Worm (Caenorhabditis elegans) whole organism, L4 larva: ENCODE results near the gene Y43C5B.3.

Source experiments
- F10B5.3 ChIP-seq: sonication (generic microtip); optimal IDR thresholded peaks from 2 replicates; lab custom pipeline; 2016; ENCODE audit warnings: mild to moderate bottlenecking, missing genetic modification characterization, missing compliant biosample characterization
- F37D6.2 ChIP-seq: sonication (generic microtip); optimal IDR thresholded peaks from 2 replicates; lab custom pipeline; 2016; ENCODE audit warnings: mild to moderate bottlenecking, missing genetic modification characterization, missing compliant biosample characterization
- F44E2.7 ChIP-seq: fragments of 200-800 bp; sonication (Bioruptor generic); IDR thresholded peaks from 2 replicates; pipeline ENCODE4 v2.1.2; 2022; ENCODE audit warnings: missing genetic modification characterization, missing compliant biosample characterization
- F49E8.2 ChIP-seq: sonication (generic microtip); optimal IDR thresholded peaks from 2 replicates; lab custom pipeline; 2016; ENCODE audit warnings: missing compliant biosample characterization, mild to moderate bottlenecking, missing genetic modification characterization, borderline replicate concordance
- R02D3.7 ChIP-seq: fragments of 150-350 bp; sonication (generic microtip); optimal IDR thresholded peaks from 3 replicates; lab custom pipeline; 2014; ENCODE audit warnings: missing biosample characterization, missing genetic modification characterization
- Y48G9A.11 ChIP-seq: fragments of 200-800 bp; sonication (Bioruptor generic); IDR thresholded peaks from 2 replicates; pipeline ENCODE4 v1.3.6; 2022; ENCODE audit warnings: missing genetic modification reagents, missing genetic modification characterization, missing compliant biosample characterization
- Y5F2A.4 ChIP-seq: fragments of 200-800 bp; sonication (Bioruptor generic); optimal IDR thresholded peaks from 2 replicates; lab custom pipeline; 2018; ENCODE audit warnings: mild to moderate bottlenecking, missing genetic modification characterization, missing compliant biosample characterization
- ZK337.2 ChIP-seq: fragments of 200-800 bp; sonication (Bioruptor generic); IDR thresholded peaks from 2 replicates; pipeline ENCODE4 v1.3.6; 2022; ENCODE audit warnings: missing genetic modification reagents, missing genetic modification characterization, missing compliant biosample characterization
- arid-1 ChIP-seq: fragments of 200-800 bp; sonication (Bioruptor generic); conservative IDR thresholded peaks from 2 replicates; pipeline ENCODE4 v1.3.6; 2022; ENCODE audit warnings: missing genetic modification reagents, missing genetic modification characterization, missing compliant biosample characterization
- attf-4 ChIP-seq: sonication (generic microtip); optimal IDR thresholded peaks from 3 replicates; lab custom pipeline; 2017; ENCODE audit warnings: missing biosample characterization, missing genetic modification characterization
- ceh-28 ChIP-seq: fragments of 150-350 bp; optimal IDR thresholded peaks from 2 replicates; lab custom pipeline; 2014; ENCODE audit warnings: missing biosample characterization, missing genetic modification reagents, missing genetic modification characterization
- ces-1 ChIP-seq: fragments of 150-350 bp; sonication (generic microtip); optimal IDR thresholded peaks from 4 replicates; lab custom pipeline; 2014; ENCODE audit warnings: missing biosample characterization, missing genetic modification reagents, missing genetic modification characterization
- ctbp-1 ChIP-seq: fragments of 200-800 bp; sonication (Bioruptor generic); IDR thresholded peaks from 2 replicates; pipeline ENCODE4 v1.3.6; 2022; ENCODE audit warnings: missing genetic modification reagents, missing genetic modification characterization, missing compliant biosample characterization
- daf-16 ChIP-seq, 3 experiments: sonication (generic microtip); optimal IDR thresholded peaks; 2 replicates each; lab custom pipeline; 2016 to 2017; ENCODE audit warnings: missing genetic modification characterization in 3 of 3, missing genetic modification reagents in 3 of 3, mild to moderate bottlenecking in 2 of 3, missing compliant biosample characterization in 2 of 3, missing biosample characterization in 1 of 3, moderate library complexity in 1 of 3
- daf-19 ChIP-seq: fragments of 200-800 bp; sonication (Bioruptor generic); conservative IDR thresholded peaks from 2 replicates; pipeline ENCODE4 v1.3.6; 2022; ENCODE audit warnings: missing genetic modification characterization, missing compliant biosample characterization
- dpl-1 ChIP-seq: fragments of 150-350 bp; optimal IDR thresholded peaks from 2 replicates; lab custom pipeline; 2014; ENCODE audit warnings: missing biosample characterization, missing genetic modification reagents, missing genetic modification characterization
- duxl-1 ChIP-seq: sonication (generic microtip); optimal IDR thresholded peaks from 2 replicates; lab custom pipeline; 2016; ENCODE audit warnings: mild to moderate bottlenecking, missing genetic modification characterization, moderate library complexity, missing compliant biosample characterization; ENCODE audit not compliant: poor library complexity
- egl-27 ChIP-seq: sonication (generic microtip); optimal IDR thresholded peaks from 3 replicates; lab custom pipeline; 2017; ENCODE audit warnings: missing biosample characterization, missing genetic modification reagents, missing genetic modification characterization
- fkh-10 ChIP-seq: fragments of 150-350 bp; optimal IDR thresholded peaks from 2 replicates; lab custom pipeline; 2014; ENCODE audit warnings: missing biosample characterization, missing genetic modification reagents, missing genetic modification characterization
- fos-1 ChIP-seq: fragments of 150-350 bp; optimal IDR thresholded peaks from 2 replicates; lab custom pipeline; 2014; ENCODE audit warnings: missing biosample characterization, missing genetic modification characterization
- hlh-11 ChIP-seq: fragments of 200-800 bp; sonication (Bioruptor generic); optimal IDR thresholded peaks from 2 replicates; lab custom pipeline; 2018; ENCODE audit warnings: mild to moderate bottlenecking, missing genetic modification characterization, missing compliant biosample characterization
- hlh-30 ChIP-seq: sonication (generic microtip); optimal IDR thresholded peaks from 2 replicates; lab custom pipeline; 2017; ENCODE audit warnings: antibody characterized with exemption, mild to moderate bottlenecking, missing genetic modification characterization, missing compliant biosample characterization; ENCODE audit not compliant: insufficient read depth
- hmg-1.1 ChIP-seq: fragments of 200-800 bp; sonication (Bioruptor generic); IDR thresholded peaks from 2 replicates; pipeline ENCODE4 v1.3.6; 2022; ENCODE audit warnings: missing genetic modification reagents, missing genetic modification characterization, missing compliant biosample characterization
- lin-13 ChIP-seq: fragments of 150-350 bp; optimal IDR thresholded peaks from 2 replicates; lab custom pipeline; 2014; ENCODE audit warnings: missing biosample characterization, missing genetic modification reagents, missing genetic modification characterization
- lin-15B ChIP-seq: fragments of 150-350 bp; sonication (generic microtip); optimal IDR thresholded peaks from 3 replicates; lab custom pipeline; 2014; ENCODE audit warnings: missing biosample characterization, missing genetic modification characterization
- lir-3 ChIP-seq: sonication (generic microtip); optimal IDR thresholded peaks from 2 replicates; lab custom pipeline; 2016; ENCODE audit warnings: mild to moderate bottlenecking, missing genetic modification characterization, missing compliant biosample characterization
- madf-5 ChIP-seq, 2 experiments: fragments of 200-800 bp; sonication (Bioruptor generic); IDR thresholded peaks; 2 replicates each; pipeline ENCODE4 v1.3.6; 2022; ENCODE audit warnings: missing compliant biosample characterization in 2 of 2, missing genetic modification characterization in 2 of 2
- madf-9 ChIP-seq: fragments of 200-800 bp; sonication (Bioruptor generic); conservative IDR thresholded peaks from 2 replicates; pipeline ENCODE4 v1.3.6; 2022; ENCODE audit warnings: missing genetic modification reagents, missing genetic modification characterization, missing compliant biosample characterization
- mdl-1 ChIP-seq, 2 experiments: fragments of 150-350 bp in 1 of 2; sonication (generic microtip) in 1 of 2; optimal IDR thresholded peaks; 2 replicates each; lab custom pipeline; 2014 to 2017; ENCODE audit warnings: missing biosample characterization in 2 of 2, missing genetic modification characterization in 2 of 2
- mdt-29 ChIP-seq: fragments of 200-800 bp; sonication (Bioruptor generic); IDR thresholded peaks from 2 replicates; pipeline ENCODE4 v1.3.6; 2022; ENCODE audit warnings: missing genetic modification reagents, missing genetic modification characterization, missing compliant biosample characterization
- mep-1 ChIP-seq: fragments of 150-350 bp; sonication (generic microtip); optimal IDR thresholded peaks from 3 replicates; lab custom pipeline; 2014; ENCODE audit warnings: missing biosample characterization, missing genetic modification characterization
- mes-2 ChIP-seq: sonication (generic microtip); optimal IDR thresholded peaks from 2 replicates; lab custom pipeline; 2016; ENCODE audit warnings: missing genotype, mild to moderate bottlenecking, missing genetic modification characterization, missing compliant biosample characterization; ENCODE audit not compliant: poor library complexity, severe bottlenecking
- nhr-10 ChIP-seq: fragments of 150-350 bp; optimal IDR thresholded peaks from 2 replicates; lab custom pipeline; 2014; ENCODE audit warnings: missing biosample characterization, missing genetic modification characterization
- nhr-111 ChIP-seq: fragments of 200-800 bp; sonication (Bioruptor generic); optimal IDR thresholded peaks from 2 replicates; lab custom pipeline; 2018; ENCODE audit warnings: mild to moderate bottlenecking, missing genetic modification characterization, missing compliant biosample characterization
- nhr-237 ChIP-seq: sonication (generic microtip); optimal IDR thresholded peaks from 2 replicates; lab custom pipeline; 2017; ENCODE audit warnings: missing biosample characterization, missing genetic modification characterization
- nhr-25 ChIP-seq: sonication (generic microtip); optimal IDR thresholded peaks from 2 replicates; lab custom pipeline; 2017; ENCODE audit warnings: missing genetic modification characterization, mild to moderate bottlenecking, missing compliant biosample characterization, antibody characterized with exemption, moderate library complexity, borderline replicate concordance; ENCODE audit not compliant: insufficient read depth
- nhr-48 ChIP-seq: sonication (generic microtip); optimal IDR thresholded peaks from 2 replicates; lab custom pipeline; 2016; ENCODE audit warnings: mild to moderate bottlenecking, missing genetic modification characterization, missing compliant biosample characterization
- nhr-6 ChIP-seq: fragments of 150-350 bp; optimal IDR thresholded peaks from 2 replicates; lab custom pipeline; 2014; ENCODE audit warnings: missing biosample characterization, missing genetic modification characterization
- nhr-76 ChIP-seq: fragments of 150-350 bp; optimal IDR thresholded peaks from 2 replicates; lab custom pipeline; 2014; ENCODE audit warnings: missing biosample characterization, missing genetic modification characterization
- pha-4 ChIP-seq, 2 experiments: fragments of 150-350 bp in 1 of 2; fragments of 200-800 bp in 1 of 2; sonication (Bioruptor generic) in 1 of 2; IDR thresholded peaks in 1 of 2; optimal IDR thresholded peaks in 1 of 2; 2 replicates each; pipeline versions ENCODE4 v1.3.6 to Lab custom; 2014 to 2022; ENCODE audit warnings: missing genetic modification characterization in 2 of 2, missing genetic modification reagents in 2 of 2, missing biosample characterization in 1 of 2, missing compliant biosample characterization in 1 of 2
- saeg-2 ChIP-seq: fragments of 200-800 bp; sonication (Bioruptor generic); IDR thresholded peaks from 2 replicates; pipeline ENCODE4 v1.3.6; 2022; ENCODE audit warnings: missing genetic modification reagents, missing genetic modification characterization, missing compliant biosample characterization
- sdz-12 ChIP-seq: fragments of 200-800 bp; sonication (Bioruptor generic); optimal IDR thresholded peaks from 2 replicates; lab custom pipeline; 2018; ENCODE audit warnings: mild to moderate bottlenecking, missing genetic modification characterization, missing compliant biosample characterization
- skn-1 ChIP-seq: fragments of 150-350 bp; optimal IDR thresholded peaks from 2 replicates; lab custom pipeline; 2014; ENCODE audit warnings: missing biosample characterization, missing genetic modification characterization
- snpc-4 ChIP-seq: fragments of 150-350 bp; optimal IDR thresholded peaks from 2 replicates; lab custom pipeline; 2014; ENCODE audit warnings: missing biosample characterization, missing genetic modification characterization
- spr-1 ChIP-seq: sonication (generic microtip); optimal IDR thresholded peaks from 2 replicates; lab custom pipeline; 2016; ENCODE audit warnings: mild to moderate bottlenecking, missing genetic modification characterization, missing compliant biosample characterization
- unc-130 ChIP-seq: sonication (generic microtip); optimal IDR thresholded peaks from 2 replicates; lab custom pipeline; 2016; ENCODE audit warnings: missing genetic modification reagents, missing genetic modification characterization, missing compliant biosample characterization
- zag-1 ChIP-seq: fragments of 150-350 bp; optimal IDR thresholded peaks from 2 replicates; lab custom pipeline; 2014; ENCODE audit warnings: missing biosample characterization, missing genetic modification characterization
- zfp-2 ChIP-seq: sonication (generic microtip); optimal IDR thresholded peaks from 2 replicates; lab custom pipeline; 2016; ENCODE audit warnings: mild to moderate bottlenecking, missing genetic modification characterization, missing compliant biosample characterization
- zfp-3 ChIP-seq: fragments of 200-800 bp; sonication (Bioruptor generic); conservative IDR thresholded peaks from 2 replicates; pipeline ENCODE4 v1.3.6; 2022; ENCODE audit warnings: missing genetic modification reagents, missing genetic modification characterization, missing compliant biosample characterization
- zip-11 ChIP-seq: fragments of 200-800 bp; sonication (Bioruptor generic); IDR thresholded peaks from 2 replicates; pipeline ENCODE4 v1.3.6; 2022; ENCODE audit warnings: missing genetic modification characterization, missing compliant biosample characterization
- ztf-7 ChIP-seq: fragments of 150-350 bp; optimal IDR thresholded peaks from 2 replicates; lab custom pipeline; 2014; ENCODE audit warnings: missing biosample characterization, missing genetic modification characterization

Y43C5B.3 gene

DNA sequence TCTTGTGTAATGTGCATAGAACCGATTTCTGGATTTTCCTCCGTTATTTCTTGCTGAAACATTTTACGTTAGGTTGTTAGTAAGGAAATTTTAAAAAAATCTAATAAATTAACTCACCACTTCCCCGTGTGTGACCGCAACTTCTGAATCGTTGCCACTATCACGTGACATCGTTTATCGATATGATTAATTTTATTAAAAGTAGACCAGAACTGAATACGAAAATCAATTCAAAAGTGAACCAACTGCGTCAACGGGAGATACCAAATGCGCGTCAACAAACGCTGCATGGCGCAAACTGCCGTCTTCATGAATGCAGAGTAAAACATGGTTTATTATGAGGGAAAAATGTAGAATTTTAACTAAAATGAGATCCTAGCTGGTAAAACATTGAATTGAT is 15.6 kb downstream of the Y43C5B.3 start, which contains the start of gene sir-2.1 (continued):
- TF ChIP-seq nhr-48 (tag; lab: Kevin White, UChicago), result no peak
- TF ChIP-seq F10B5.3 (tag; lab: Kevin White, UChicago), result peak; percentile 57
- TF ChIP-seq hlh-30, result peak; percentile 54
- no peak for TF ChIP-seq nhr-25
- TF ChIP-seq zfp-2 (tag; lab: Kevin White, UChicago), result no peak
- TF ChIP-seq ZK337.2 (GFP tag; lab: Robert Waterston, UW), result no peak
- TF ChIP-seq arid-1, result no peak
- no peak for TF ChIP-seq R02D3.7
- TF ChIP-seq mes-2 (tag; lab: Kevin White, UChicago), result peak; percentile 71
- TF ChIP-seq sdz-12 (GFP tag; lab: Kevin White, UChicago), result no peak
- TF ChIP-seq F37D6.2 (tag; lab: Kevin White, UChicago), result no peak
- no peak for TF ChIP-seq spr-1
- TF ChIP-seq Y5F2A.4 (GFP tag; lab: Kevin White, UChicago), result no peak
- TF ChIP-seq dpl-1 (GFP tag; lab: Kevin White, UChicago), result peak; percentile 52
- peak; percentile 57; the same call in 1 of the 2 replicates for TF ChIP-seq hmg-1.1 (GFP tag; lab: Robert Waterston, UW)
- no peak for TF ChIP-seq fkh-10 (GFP tag; lab: Kevin White, UChicago)
- peak; percentile 30 for TF ChIP-seq unc-130
- TF ChIP-seq nhr-237 (tag; lab: Kevin White, UChicago), result no peak
- no peak for TF ChIP-seq mdt-29 (GFP tag; lab: Robert Waterston, UW)
- no peak for TF ChIP-seq ceh-28 (tag; lab: Kevin White, UChicago)
- TF ChIP-seq nhr-76 (tag; lab: Kevin White, UChicago), result no peak
- TF ChIP-seq zfp-3 (GFP tag; lab: Robert Waterston, UW), result no peak
- TF ChIP-seq lin-15B (tag; lab: Kevin White, UChicago), result no peak
- no peak for TF ChIP-seq skn-1
- TF ChIP-seq mdl-1 (tag; optimal IDR thresholded peaks at IDR 0.05; lab: Kevin White, UChicago), result no peak
- no peak for TF ChIP-seq F44E2.7 (GFP tag; lab: Robert Waterston, UW)
- no peak for TF ChIP-seq daf-16 (GFP tag; optimal IDR thresholded peaks at IDR 0.05; lab: Kevin White, UChicago)
- peak; percentile 21 for TF ChIP-seq daf-16 (tag; optimal IDR thresholded peaks at IDR 0.05; lab: Kevin White, UChicago)
- peak; percentile 50 for TF ChIP-seq mep-1 (tag; lab: Kevin White, UChicago)
- TF ChIP-seq egl-27 (tag; lab: Kevin White, UChicago), result no peak
- TF ChIP-seq lir-3 (tag; lab: Kevin White, UChicago), result no peak
- TF ChIP-seq zip-11 (GFP tag; lab: Robert Waterston, UW), result no peak
- TF ChIP-seq ztf-7 (tag; lab: Kevin White, UChicago), result no peak
- TF ChIP-seq attf-4 (tag; lab: Kevin White, UChicago), result no peak
- TF ChIP-seq pha-4 (GFP tag; IDR thresholded peaks at IDR 0.05; lab: Robert Waterston, UW), result no peak
- no peak for TF ChIP-seq pha-4 (tag; optimal IDR thresholded peaks at IDR 0.05; lab: Kevin White, UChicago)
- TF ChIP-seq nhr-10 (tag; lab: Kevin White, UChicago), result no peak
- no peak for TF ChIP-seq F49E8.2
- no peak for TF ChIP-seq saeg-2 (GFP tag; lab: Robert Waterston, UW)
- no peak for TF ChIP-seq daf-19 (GFP tag; lab: Robert Waterston, UW)
- TF ChIP-seq hlh-11 (tag; lab: Kevin White, UChicago), result no peak
- TF ChIP-seq ces-1 (GFP tag; lab: Kevin White, UChicago), result no peak
- no peak for TF ChIP-seq duxl-1 (tag; lab: Kevin White, UChicago)
- no peak for TF ChIP-seq lin-13
- TF ChIP-seq nhr-111, result no peak
- no peak for TF ChIP-seq madf-9 (GFP tag; lab: Robert Waterston, UW)
- no peak for TF ChIP-seq snpc-4 (tag; lab: Kevin White, UChicago)
- TF ChIP-seq zag-1 (tag; lab: Kevin White, UChicago), result no peak
- no peak for TF ChIP-seq nhr-6 (tag; lab: Kevin White, UChicago)
- no peak for TF ChIP-seq madf-5 (GFP tag; IDR thresholded peaks at IDR 0.05; lab: Robert Waterston, UW)
- no peak for TF ChIP-seq ctbp-1 (GFP tag; lab: Robert Waterston, UW)
- no peak for TF ChIP-seq Y48G9A.11 (GFP tag; lab: Robert Waterston, UW)
- TF ChIP-seq fos-1, result no peak
